Worm (Caenorhabditis elegans): ENCODE results near the gene Y37E11B.7.

DNA sequence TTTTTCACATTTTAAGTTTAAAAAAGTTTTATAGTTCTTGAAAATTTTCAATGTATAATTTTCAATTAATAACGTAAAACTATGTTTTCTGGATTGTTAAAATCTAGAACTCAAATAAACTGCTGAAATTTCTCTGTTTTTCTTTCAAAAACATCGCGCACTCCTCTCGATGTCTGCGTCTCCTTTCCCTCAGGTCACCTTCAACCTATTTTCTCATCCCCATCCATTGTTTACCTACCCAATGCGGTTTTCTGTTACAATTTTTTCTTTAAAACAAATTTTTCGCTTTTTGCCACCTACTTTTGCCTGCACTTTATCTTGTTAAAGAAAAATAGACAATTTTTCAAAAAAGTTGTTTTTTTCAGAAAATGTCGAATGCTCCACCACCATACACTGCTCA lies 33.3 kb upstream of the Y37E11B.7 start, which contains the start of gene ZC416.2:
- TF ChIP-seq nhr-12 (tag; optimal IDR thresholded peaks at IDR 0.05): no peak
- no peak for TF ChIP-seq mep-1 (tag; optimal IDR thresholded peaks at IDR 0.05)
- no peak for TF ChIP-seq elt-1 (tag; optimal IDR thresholded peaks at IDR 0.05; ENCODE audit: borderline replicate concordance, insufficient read depth)
- TF ChIP-seq lsy-2 (tag; optimal IDR thresholded peaks at IDR 0.05): no peak
- no peak for TF ChIP-seq snpc-4 (tag; optimal IDR thresholded peaks at IDR 0.05)
- TF ChIP-seq lin-13 (tag; optimal IDR thresholded peaks at IDR 0.05): no peak
- no peak for TF ChIP-seq elt-3 (tag; optimal IDR thresholded peaks at IDR 0.05)
- TF ChIP-seq unc-39 (tag; optimal IDR thresholded peaks at IDR 0.05): no peak
- TF ChIP-seq flh-1 (GFP tag; optimal IDR thresholded peaks at IDR 0.05): no peak
- no peak for TF ChIP-seq unc-62 (GFP tag; optimal IDR thresholded peaks at IDR 0.05)
- no peak for TF ChIP-seq M03D4.4 (tag; optimal IDR thresholded peaks at IDR 0.05)
- no peak for TF ChIP-seq drap-1 (GFP tag; optimal IDR thresholded peaks at IDR 0.05)
